Fruit fly (Drosophila melanogaster): ENCODE data around the gene Hmt4-20.

- TF ChIP-seq CG8478 (optimal IDR thresholded peaks at IDR 0.05) = no peak
- no peak for TF ChIP-seq CTCF (optimal IDR thresholded peaks at IDR 0.05)
Measured at dm6 chrX:625157-625627, 30.6 kb downstream of the Hmt4-20 start, which contains the start of the genes CG13364 and Hinfp.
